Worm (Caenorhabditis elegans): ENCODE measurements around the gene sre-34.

- TF ChIP-seq tab-1 (GFP tag; IDR thresholded peaks at IDR 0.05): no peak
- TF ChIP-seq ztf-29 (GFP tag; IDR thresholded peaks at IDR 0.05): no peak
- no peak for TF ChIP-seq ztf-23 (GFP tag; IDR thresholded peaks at IDR 0.05)
- TF ChIP-seq klf-2 (GFP tag; conservative IDR thresholded peaks at IDR 0.05): no peak
- no peak for TF ChIP-seq flt-1 (GFP tag; IDR thresholded peaks at IDR 0.05)
- TF ChIP-seq T22C8.4 (GFP tag; IDR thresholded peaks at IDR 0.05): no peak
- TF ChIP-seq med-1 (GFP tag; optimal IDR thresholded peaks at IDR 0.05; ENCODE audit: insufficient read depth): no peak
- TF ChIP-seq cog-1 (tag; optimal IDR thresholded peaks at IDR 0.05): no peak
- TF ChIP-seq ref-1 (GFP tag; conservative IDR thresholded peaks at IDR 0.05): no peak
These were observed 20.2 kb upstream of the sre-34 start, which contains the start of gene Y57A10C.8 for ce11 chrII:12429743-12430142.
